Fruit fly (Drosophila melanogaster) whole organism, embryonic: Measurements from ENCODE around the gene CG33298.

Experiments used
- Atf3 ChIP-seq: fragments of 200-800 bp; sonication (Bioruptor generic); optimal IDR thresholded peaks from 3 replicates; lab custom pipeline; 2016; ENCODE audit warnings: missing biosample characterization, missing genetic modification characterization
- CG1024 ChIP-seq: fragments of 200-800 bp; sonication (Bioruptor generic); IDR thresholded peaks from 2 replicates; pipeline ENCODE4 v1.3.6; 2022; ENCODE audit warnings: missing biosample characterization, missing genetic modification characterization
- CG10462 ChIP-seq: fragments of 200-800 bp; sonication (Bioruptor generic); optimal IDR thresholded peaks from 2 replicates; lab custom pipeline; 2016; ENCODE audit warnings: missing biosample characterization, missing genetic modification characterization
- CG10543 ChIP-seq: fragments of 200-800 bp; sonication (Bioruptor generic); optimal IDR thresholded peaks from 3 replicates; lab custom pipeline; 2017; ENCODE audit warnings: missing biosample characterization, mild to moderate bottlenecking, missing genetic modification characterization, moderate library complexity
- CG11695 ChIP-seq: fragments of 200-800 bp; sonication (Bioruptor generic); IDR thresholded peaks from 3 replicates; pipeline ENCODE4 v1.3.6; 2022; ENCODE audit warnings: missing biosample characterization, missing genetic modification characterization
- CG1233 ChIP-seq: fragments of 200-800 bp; sonication (Bioruptor generic); optimal IDR thresholded peaks from 4 replicates; lab custom pipeline; 2018; ENCODE audit warnings: missing biosample characterization, mild to moderate bottlenecking, missing genetic modification characterization
- CG13624 ChIP-seq: fragments of 200-800 bp; sonication (Bioruptor generic); optimal IDR thresholded peaks from 2 replicates; lab custom pipeline; 2016; ENCODE audit warnings: missing biosample characterization, missing genetic modification characterization
- CG13894 ChIP-seq: fragments of 200-800 bp; sonication (Bioruptor generic); optimal IDR thresholded peaks from 3 replicates; lab custom pipeline; 2018; ENCODE audit warnings: missing biosample characterization, mild to moderate bottlenecking, missing genetic modification characterization, moderate library complexity
- CG1647 ChIP-seq: fragments of 200-800 bp; sonication (Bioruptor generic); optimal IDR thresholded peaks from 3 replicates; lab custom pipeline; 2016; ENCODE audit warnings: missing biosample characterization, missing genetic modification characterization
- CG16815 ChIP-seq: fragments of 200-800 bp; sonication (Bioruptor generic); optimal IDR thresholded peaks from 3 replicates; lab custom pipeline; 2017; ENCODE audit warnings: missing biosample characterization, mild to moderate bottlenecking, missing genetic modification characterization
- CG17802 ChIP-seq: fragments of 200-800 bp; sonication (Bioruptor generic); optimal IDR thresholded peaks from 2 replicates; lab custom pipeline; 2018; ENCODE audit warnings: missing biosample characterization, mild to moderate bottlenecking, missing genetic modification characterization, moderate library complexity
- CG17912 ChIP-seq: fragments of 200-800 bp; sonication (Bioruptor generic); optimal IDR thresholded peaks from 2 replicates; lab custom pipeline; 2018; ENCODE audit warnings: missing biosample characterization, mild to moderate bottlenecking, missing genetic modification characterization
- CG18764 ChIP-seq: fragments of 200-800 bp; sonication (Bioruptor generic); optimal IDR thresholded peaks from 3 replicates; lab custom pipeline; 2016; ENCODE audit warnings: missing biosample characterization, missing genetic modification characterization
- CG2889 ChIP-seq: fragments of 200-800 bp; sonication (Bioruptor generic); IDR thresholded peaks from 3 replicates; pipeline ENCODE4 v1.3.6; 2022; ENCODE audit warnings: missing biosample characterization, missing genetic modification characterization
- CG31224 ChIP-seq: fragments of 200-800 bp; sonication (Bioruptor generic); IDR thresholded peaks from 2 replicates; pipeline ENCODE4 v1.3.6; 2022; ENCODE audit warnings: missing biosample characterization, missing genetic modification characterization
- CG32532 ChIP-seq: fragments of 200-800 bp; sonication (Bioruptor generic); IDR thresholded peaks from 2 replicates; pipeline ENCODE4 v1.3.6; 2022; ENCODE audit warnings: missing biosample characterization, missing genetic modification characterization
- CG3281 ChIP-seq: fragments of 200-800 bp; sonication (Bioruptor generic); optimal IDR thresholded peaks from 3 replicates; lab custom pipeline; 2017; ENCODE audit warnings: missing biosample characterization, mild to moderate bottlenecking, missing genetic modification characterization
- CG3838 ChIP-seq: fragments of 200-800 bp; sonication (Bioruptor generic); optimal IDR thresholded peaks from 3 replicates; lab custom pipeline; 2016; ENCODE audit warnings: missing biosample characterization, missing genetic modification characterization
- CG4404 ChIP-seq: fragments of 200-800 bp; sonication (Bioruptor generic); IDR thresholded peaks from 2 replicates; pipeline ENCODE4 v1.3.6; 2022; ENCODE audit warnings: missing biosample characterization, missing genetic modification characterization
- CG7357 ChIP-seq: fragments of 200-800 bp; sonication (Bioruptor generic); IDR thresholded peaks from 3 replicates; pipeline ENCODE4 v1.3.6; 2022; ENCODE audit warnings: missing biosample characterization, missing genetic modification characterization
- CG7556 ChIP-seq: fragments of 200-800 bp; sonication (Bioruptor generic); optimal IDR thresholded peaks from 2 replicates; lab custom pipeline; 2017; ENCODE audit warnings: missing biosample characterization, mild to moderate bottlenecking, missing genetic modification characterization
- CG8290 ChIP-seq, 3 experiments: fragments of 200-800 bp; sonication (Bioruptor generic); optimal IDR thresholded peaks; 2 replicates each; lab custom pipeline; 2016 to 2019; ENCODE audit warnings: missing biosample characterization in 3 of 3, missing genetic modification characterization in 3 of 3, mild to moderate bottlenecking in 2 of 3, moderate library complexity in 1 of 3
- CG9437 ChIP-seq: fragments of 200-800 bp; sonication (Bioruptor generic); optimal IDR thresholded peaks from 2 replicates; lab custom pipeline; 2018; ENCODE audit warnings: missing biosample characterization, mild to moderate bottlenecking, missing genetic modification characterization
- CG9609 ChIP-seq: fragments of 200-800 bp; sonication (Bioruptor generic); optimal IDR thresholded peaks from 3 replicates; lab custom pipeline; 2016; ENCODE audit warnings: missing biosample characterization, missing genetic modification characterization
- CoRest ChIP-seq: fragments of 200-800 bp; sonication (Bioruptor generic); optimal IDR thresholded peaks from 3 replicates; lab custom pipeline; 2018; ENCODE audit warnings: missing biosample characterization, mild to moderate bottlenecking, missing genetic modification characterization, moderate library complexity
- Dad ChIP-seq: fragments of 200-800 bp; sonication (Bioruptor generic); optimal IDR thresholded peaks from 3 replicates; lab custom pipeline; 2016; ENCODE audit warnings: missing biosample characterization, missing genetic modification characterization
- Dip3 ChIP-seq: fragments of 200-800 bp; sonication (Bioruptor generic); optimal IDR thresholded peaks from 3 replicates; lab custom pipeline; 2016; ENCODE audit warnings: missing biosample characterization, missing genetic modification characterization
- Gsc ChIP-seq: fragments of 200-800 bp; sonication (Bioruptor generic); IDR thresholded peaks from 2 replicates; pipeline ENCODE4 v1.3.6; 2022; ENCODE audit warnings: missing biosample characterization, missing genetic modification characterization
- H15 ChIP-seq: fragments of 200-800 bp; sonication (Bioruptor generic); IDR thresholded peaks from 3 replicates; pipeline ENCODE4 v1.3.6; 2022; ENCODE audit warnings: missing biosample characterization, missing genetic modification characterization
- HLH54F ChIP-seq: fragments of 200-800 bp; sonication (Bioruptor generic); optimal IDR thresholded peaks from 3 replicates; lab custom pipeline; 2016; ENCODE audit warnings: missing biosample characterization, missing genetic modification characterization
- MESR4 ChIP-seq: fragments of 200-800 bp; sonication (Bioruptor generic); optimal IDR thresholded peaks from 2 replicates; lab custom pipeline; 2018; ENCODE audit warnings: missing biosample characterization, mild to moderate bottlenecking, missing genetic modification characterization, moderate library complexity
- Mes4 ChIP-seq: fragments of 200-800 bp; sonication (Bioruptor generic); optimal IDR thresholded peaks from 2 replicates; lab custom pipeline; 2016; ENCODE audit warnings: missing biosample characterization, missing genetic modification characterization
- Side ChIP-seq: fragments of 200-800 bp; sonication (Bioruptor generic); optimal IDR thresholded peaks from 2 replicates; lab custom pipeline; 2016; ENCODE audit warnings: missing biosample characterization, missing genetic modification characterization
- ac ChIP-seq: fragments of 200-800 bp; sonication (Bioruptor generic); optimal IDR thresholded peaks from 3 replicates; lab custom pipeline; 2017; ENCODE audit warnings: missing biosample characterization, mild to moderate bottlenecking, missing genetic modification characterization
- ash1 ChIP-seq: fragments of 200-800 bp; sonication (Bioruptor generic); optimal IDR thresholded peaks from 2 replicates; lab custom pipeline; 2018; ENCODE audit warnings: missing biosample characterization, mild to moderate bottlenecking, missing genetic modification characterization
- br ChIP-seq: fragments of >200 bp; optimal IDR thresholded peaks from 2 replicates; lab custom pipeline; 2017
- cato ChIP-seq: fragments of 200-800 bp; sonication (Bioruptor generic); optimal IDR thresholded peaks from 2 replicates; lab custom pipeline; 2016; ENCODE audit warnings: missing biosample characterization, missing genetic modification characterization, borderline replicate concordance
- chn ChIP-seq: fragments of 200-800 bp; sonication (Bioruptor generic); optimal IDR thresholded peaks from 2 replicates; lab custom pipeline; 2016; ENCODE audit warnings: missing biosample characterization, missing genetic modification characterization
- dan ChIP-seq: fragments of 200-800 bp; sonication (Bioruptor generic); IDR thresholded peaks from 2 replicates; pipeline ENCODE4 v1.3.6; 2022; ENCODE audit warnings: missing biosample characterization, missing genetic modification characterization
- fru ChIP-seq: fragments of >200 bp; optimal IDR thresholded peaks from 2 replicates; lab custom pipeline; 2017
- gt ChIP-seq: fragments of 200-800 bp; sonication (Bioruptor generic); IDR thresholded peaks from 2 replicates; pipeline ENCODE4 v1.3.6; 2022; ENCODE audit warnings: missing biosample characterization, missing genetic modification characterization
- jing ChIP-seq: fragments of 200-800 bp; sonication (Bioruptor generic); optimal IDR thresholded peaks from 2 replicates; lab custom pipeline; 2018; ENCODE audit warnings: missing biosample characterization, mild to moderate bottlenecking, missing genetic modification characterization
- kay ChIP-seq: fragments of 200-800 bp; sonication (Bioruptor generic); optimal IDR thresholded peaks from 2 replicates; lab custom pipeline; 2016; ENCODE audit warnings: missing biosample characterization, missing genetic modification characterization
- pho ChIP-seq: fragments of 200-800 bp; sonication (Bioruptor generic); optimal IDR thresholded peaks from 2 replicates; lab custom pipeline; 2016; ENCODE audit warnings: missing biosample characterization, missing genetic modification characterization
- rib ChIP-seq: fragments of 200-800 bp; sonication (Bioruptor generic); IDR thresholded peaks from 2 replicates; pipeline ENCODE4 v1.3.6; 2022; ENCODE audit warnings: missing biosample characterization, missing genetic modification characterization
- salm ChIP-seq: fragments of 200-800 bp; sonication (Bioruptor generic); optimal IDR thresholded peaks from 2 replicates; lab custom pipeline; 2018; ENCODE audit warnings: missing biosample characterization, mild to moderate bottlenecking, missing genetic modification characterization
- schlank ChIP-seq: fragments of 200-800 bp; sonication (Bioruptor generic); optimal IDR thresholded peaks from 2 replicates; lab custom pipeline; 2018; ENCODE audit warnings: missing biosample characterization, mild to moderate bottlenecking, missing genetic modification characterization
- sqz ChIP-seq: fragments of 200-800 bp; sonication (Bioruptor generic); optimal IDR thresholded peaks from 3 replicates; lab custom pipeline; 2018; ENCODE audit warnings: missing biosample characterization, mild to moderate bottlenecking, missing genetic modification characterization
- tup ChIP-seq: fragments of 200-800 bp; sonication (Bioruptor generic); optimal IDR thresholded peaks from 2 replicates; lab custom pipeline; 2016; ENCODE audit warnings: missing biosample characterization, mild to moderate bottlenecking, missing genetic modification characterization, moderate library complexity
- vnd ChIP-seq: fragments of 200-800 bp; sonication (Bioruptor generic); IDR thresholded peaks from 3 replicates; pipeline ENCODE4 v1.3.6; 2022; ENCODE audit warnings: missing biosample characterization, missing genetic modification characterization; ENCODE audit not compliant: partially characterized antibody
- zfh1 ChIP-seq: fragments of 200-800 bp; sonication (Bioruptor generic); IDR thresholded peaks from 3 replicates; pipeline ENCODE4 v1.3.6; 2022; ENCODE audit warnings: missing biosample characterization, missing genetic modification characterization

The CG33298 gene

dm6 chr2L:9502786-9503443 is 7.6 kb downstream of the CG33298 start:
- TF ChIP-seq CG31224 (GFP tag; lab: Robert Waterston, UW) (peak; percentile 47), tup (GFP tag; lab: Kevin White, UChicago) (peak; percentile 26), fru (lab: Kevin White, UChicago) (no peak), CG17912 (no peak), CG1233 (peak; percentile 22), pho (peak; percentile 41), CG3281 (GFP tag; lab: Kevin White, UChicago) (no peak), kay (GFP tag; lab: Kevin White, UChicago) (peak; percentile 29), CG8290 (GFP tag; optimal IDR thresholded peaks at IDR 0.05; lab: Kevin White, UChicago) (no peak), CG8290 (tag; optimal IDR thresholded peaks at IDR 0.05; lab: Kevin White, UChicago) (no peak), CG7357 (GFP tag; lab: Robert Waterston, UW) (peak; percentile 64; the same call in 2 of the 3 replicates), br (no peak), CG9609 (GFP tag; lab: Kevin White, UChicago) (no peak), ash1 (GFP tag; lab: Kevin White, UChicago) (no peak), salm (tag; lab: Kevin White, UChicago) (peak; percentile 75), CG3838 (GFP tag; lab: Kevin White, UChicago) (no peak), cato (GFP tag; lab: Kevin White, UChicago) (peak; percentile 23), Dip3 (GFP tag; lab: Kevin White, UChicago) (no peak), schlank (no peak), MESR4 (no peak), CG16815 (peak; percentile 38), CG1647 (GFP tag; lab: Kevin White, UChicago) (no peak), gt (GFP tag; lab: Robert Waterston, UW) (0 out of 2 replicates have a peak, but pooled peaks have one; percentile 20), Mes4 (GFP tag; lab: Kevin White, UChicago) (no peak), jing (no peak), CG7556 (GFP tag; lab: Kevin White, UChicago) (peak; percentile 78), CG1024 (peak; percentile 71), CG2889 (GFP tag; lab: Robert Waterston, UW) (peak; percentile 78; the same call in 2 of the 3 replicates), CG13624 (GFP tag; lab: Kevin White, UChicago) (no peak), rib (GFP tag; lab: Robert Waterston, UW) (0 out of 2 replicates have a peak, but pooled peaks have one; percentile 32), CG9437 (GFP tag; lab: Kevin White, UChicago) (peak; percentile 56), CG10543 (no peak), CG4404 (GFP tag; lab: Robert Waterston, UW) (no peak), CG10462 (GFP tag; lab: Kevin White, UChicago) (peak; percentile 49), chn (GFP tag; lab: Kevin White, UChicago) (peak; percentile 30), Gsc (GFP tag; lab: Robert Waterston, UW) (no peak), CG18764 (no peak), CG13894 (no peak), Side (GFP tag; lab: Kevin White, UChicago) (no peak), HLH54F (GFP tag; lab: Kevin White, UChicago) (peak; percentile 18), CoRest (tag; lab: Kevin White, UChicago) (peak; percentile 80), Dad (no peak), ac (no peak), sqz (GFP tag; lab: Kevin White, UChicago) (peak; percentile 70), H15 (GFP tag; lab: Robert Waterston, UW) (peak; percentile 72; the same call in 2 of the 3 replicates), CG11695 (GFP tag; lab: Robert Waterston, UW) (peak; percentile 82), zfh1 (GFP tag; lab: Robert Waterston, UW) (peak; percentile 70; the same call in 2 of the 3 replicates), CG32532 (peak; percentile 79), Atf3 (no peak), dan (GFP tag; lab: Robert Waterston, UW) (no peak), vnd (GFP tag; lab: Robert Waterston, UW) (no peak), CG17802 (tag; lab: Kevin White, UChicago) (no peak)
